Fruit fly (Drosophila melanogaster) whole organism: ENCODE measurements around the gene CG13021.

ENCODE experiments used
- CG8478 ChIP-seq: fragments of >200 bp; optimal IDR thresholded peaks from 2 replicates; lab custom pipeline; 2018; ENCODE audit warnings: inconsistent platforms
- Dll ChIP-seq: fragments of >200 bp; optimal IDR thresholded peaks from 2 replicates; lab custom pipeline; 2017
- EcR ChIP-seq, 2 experiments: fragments of >200 bp; optimal IDR thresholded peaks; 2 replicates each; lab custom pipeline; 2017; ENCODE audit warnings: missing biosample characterization in 2 of 2, missing genetic modification characterization in 2 of 2, missing genetic modification reagents in 2 of 2
- pan ChIP-seq: fragments of >200 bp; optimal IDR thresholded peaks from 2 replicates; lab custom pipeline; 2017
- psq ChIP-seq: fragments of >200 bp; optimal IDR thresholded peaks from 2 replicates; lab custom pipeline; 2017
- usp ChIP-seq: fragments of >200 bp; optimal IDR thresholded peaks from 2 replicates; lab custom pipeline; 2017; ENCODE audit warnings: missing biosample characterization, missing genetic modification characterization, mixed read lengths

CG13021 gene

DNA sequence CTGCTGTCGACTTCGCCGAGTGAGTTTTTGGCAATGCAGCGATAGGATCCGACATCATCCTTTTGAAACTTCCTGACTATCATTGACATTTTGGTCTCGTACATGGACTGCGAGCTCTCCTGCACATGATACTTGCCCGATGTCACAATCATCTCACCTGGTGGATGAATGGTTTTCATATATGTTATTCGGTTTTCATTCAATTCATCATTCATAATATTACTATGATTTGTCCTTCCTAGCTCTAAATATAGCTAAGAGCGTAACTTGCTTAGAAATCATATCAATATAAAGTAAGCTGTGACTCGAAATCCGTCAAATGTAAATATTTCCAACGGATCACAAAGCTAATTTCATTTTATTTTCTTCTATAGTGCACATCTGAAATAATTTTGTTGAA lies at the start of gene CG13021:
TSS of gene CG13021 (plus strand) at position 301 of the 400 bp plus-strand sequence.
- TF ChIP-seq pan (lab: Kevin White, UChicago) (no peak), usp (GFP tag; lab: Kevin White, UChicago) (no peak), EcR (GFP tag; optimal IDR thresholded peaks at IDR 0.05; lab: Kevin White, UChicago) (no peak), CG8478 (no peak), psq (lab: Kevin White, UChicago) (no peak)

DNA sequence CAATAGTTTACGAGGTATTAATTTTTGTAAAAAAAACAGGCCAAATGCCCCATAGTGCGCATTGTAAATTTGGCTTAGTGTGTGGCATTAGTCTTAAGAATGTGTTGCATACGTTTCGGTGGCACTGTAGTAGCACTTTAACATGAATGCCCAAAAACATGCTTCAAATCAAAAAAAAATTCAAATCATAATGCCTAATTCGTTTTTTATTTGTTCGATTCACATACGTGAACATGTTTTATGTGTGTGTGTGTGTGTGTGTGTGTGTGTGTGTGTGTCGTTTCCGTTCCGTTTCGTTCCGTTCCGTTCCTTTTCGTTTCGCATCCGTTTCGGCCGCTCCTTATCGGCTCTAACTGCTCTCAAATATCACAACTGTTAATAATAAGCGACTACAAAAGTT lies 48.6 kb upstream of the CG13021 start:
- no peak for TF ChIP-seq usp (GFP tag; lab: Kevin White, UChicago)
- no peak for TF ChIP-seq Dll (lab: Kevin White, UChicago)
- no peak for TF ChIP-seq EcR (GFP tag; optimal IDR thresholded peaks at IDR 0.05; lab: Kevin White, UChicago)
- no peak for TF ChIP-seq CG8478
- no peak for TF ChIP-seq pan (lab: Kevin White, UChicago)
- no peak for TF ChIP-seq psq (lab: Kevin White, UChicago)

DNA sequence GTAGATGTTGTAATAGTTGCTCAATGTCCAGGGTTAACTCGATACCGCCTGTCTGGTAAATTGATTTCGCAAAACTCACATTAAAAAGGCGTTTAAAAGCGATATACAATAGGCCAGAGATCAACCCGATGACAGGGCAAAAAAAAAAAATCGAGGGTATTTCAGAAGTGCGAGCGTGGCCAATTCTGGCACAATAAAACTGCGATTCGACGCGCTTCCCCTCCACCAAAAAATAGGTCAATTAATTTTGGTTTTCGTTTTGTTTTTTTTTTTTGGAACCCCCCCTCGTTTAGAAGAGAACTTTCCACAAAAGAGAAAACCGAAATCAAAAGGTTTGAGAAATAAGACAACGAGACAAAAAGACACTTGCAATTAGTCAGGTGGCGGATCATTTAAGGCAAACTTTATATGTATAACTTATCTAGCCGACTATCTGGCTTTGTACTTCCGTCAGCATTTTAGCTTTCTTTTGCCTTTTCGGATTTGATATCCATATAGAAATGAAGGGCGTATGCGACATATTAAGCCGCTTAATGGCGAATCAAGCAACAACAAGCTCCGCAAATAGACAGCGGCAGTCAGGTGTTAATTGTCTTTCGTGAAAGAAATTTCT lies 43.5 kb upstream of the CG13021 start:
- TF ChIP-seq CG8478 (no peak), EcR (GFP tag; optimal IDR thresholded peaks at IDR 0.05; lab: Kevin White, UChicago) (no peak), pan (lab: Kevin White, UChicago) (no peak), Dll (lab: Kevin White, UChicago) (no peak), psq (lab: Kevin White, UChicago) (no peak), usp (GFP tag; lab: Kevin White, UChicago) (no peak)

DNA sequence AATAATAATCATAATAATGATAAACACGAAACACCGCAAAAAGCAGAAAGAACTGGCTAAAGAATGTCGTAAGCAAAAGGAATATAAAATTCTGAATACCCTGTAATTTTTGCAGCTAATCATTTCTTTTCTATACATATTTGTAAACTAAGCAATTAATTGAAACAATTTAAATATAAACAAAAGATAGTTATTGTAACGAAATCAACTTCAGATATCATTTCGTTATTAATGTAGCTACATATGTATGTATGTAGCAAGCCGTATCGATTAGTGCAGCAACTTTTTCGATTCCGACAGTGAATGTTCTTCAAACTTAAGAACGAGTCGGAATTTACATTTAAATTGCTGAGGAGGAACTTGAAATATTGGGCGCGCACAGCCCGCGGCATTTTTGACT lies 40.5 kb upstream of the CG13021 start:
- TF ChIP-seq CG8478 (no peak), psq (lab: Kevin White, UChicago) (no peak), EcR (GFP tag; optimal IDR thresholded peaks at IDR 0.05; lab: Kevin White, UChicago) (no peak), Dll (lab: Kevin White, UChicago) (no peak), usp (GFP tag; lab: Kevin White, UChicago) (no peak), pan (lab: Kevin White, UChicago) (no peak)

DNA sequence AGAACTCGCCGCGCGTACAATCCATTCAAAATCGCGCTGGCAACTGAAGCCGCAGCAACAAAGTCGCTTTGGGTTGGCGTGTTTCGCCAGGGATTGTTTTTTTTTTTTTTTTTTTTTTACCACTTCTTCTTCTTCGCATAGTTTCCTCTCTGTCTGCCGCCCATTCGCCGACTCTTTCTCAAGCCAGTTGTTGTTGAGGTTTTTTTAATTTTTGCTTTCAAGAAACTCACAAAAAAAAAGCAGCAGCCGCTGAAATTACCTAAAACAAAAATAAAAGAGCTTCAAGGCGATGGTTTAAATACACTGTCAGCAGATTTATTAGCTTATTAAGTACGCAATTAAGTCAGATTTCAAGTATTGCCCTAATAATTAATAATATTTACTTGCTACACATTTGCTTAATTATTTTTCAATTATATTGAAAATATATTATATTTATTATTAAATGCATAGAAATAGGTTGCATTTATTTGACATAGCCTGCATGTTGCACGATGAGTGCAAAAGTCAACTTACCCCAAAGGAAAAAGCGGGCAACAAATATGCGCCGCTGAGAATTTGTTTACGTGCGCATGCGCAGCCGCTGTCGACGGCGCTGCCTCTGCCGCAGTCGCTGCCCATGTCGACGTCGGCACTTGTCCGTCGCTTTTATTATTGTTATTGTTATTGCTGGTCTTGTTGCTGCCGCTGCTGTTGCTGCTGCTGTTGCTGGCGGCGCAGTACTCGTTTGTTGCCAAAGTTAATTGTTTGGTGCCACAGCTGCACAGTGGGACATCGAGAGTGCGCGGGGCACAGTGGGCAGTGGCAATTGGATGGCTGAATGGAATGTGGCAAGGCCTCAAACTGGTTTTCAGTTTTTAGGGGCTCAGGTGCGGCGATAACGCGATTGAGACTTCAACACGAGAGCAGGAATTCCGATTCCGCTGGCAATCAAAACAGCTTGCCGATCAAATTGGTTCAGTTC lies 39.4 kb upstream of the CG13021 start, which contains the start of gene CG12206:
TSS of gene CG12206 (minus strand) at position 49 of the 964 bp plus-strand sequence.
- no peak for TF ChIP-seq CG8478
- TF ChIP-seq EcR (GFP tag; optimal IDR thresholded peaks at IDR 0.05; lab: Kevin White, UChicago), result no peak
- TF ChIP-seq Dll (lab: Kevin White, UChicago), result peak; percentile 42

DNA sequence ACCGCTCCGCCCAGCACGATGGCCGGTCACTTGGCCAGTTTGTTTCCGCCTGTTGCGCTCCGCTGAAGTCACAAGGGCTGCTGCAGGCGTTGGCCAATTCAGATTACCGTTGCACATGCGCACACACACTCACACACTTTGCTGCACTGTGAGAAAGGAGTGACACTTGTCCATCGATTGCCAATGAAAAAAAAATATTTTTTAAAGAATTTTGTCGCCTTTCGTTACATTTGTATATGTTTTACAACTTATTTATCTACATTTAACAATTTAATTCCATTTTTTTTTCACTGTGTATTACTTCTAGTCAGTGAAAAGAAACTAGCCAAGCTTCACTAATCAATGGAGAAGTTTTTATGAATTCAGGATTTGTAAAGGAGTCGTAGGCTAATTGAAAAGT lies 38.1 kb upstream of the CG13021 start:
- TF ChIP-seq Dll (lab: Kevin White, UChicago) (peak; percentile 67), usp (GFP tag; lab: Kevin White, UChicago) (no peak)

DNA sequence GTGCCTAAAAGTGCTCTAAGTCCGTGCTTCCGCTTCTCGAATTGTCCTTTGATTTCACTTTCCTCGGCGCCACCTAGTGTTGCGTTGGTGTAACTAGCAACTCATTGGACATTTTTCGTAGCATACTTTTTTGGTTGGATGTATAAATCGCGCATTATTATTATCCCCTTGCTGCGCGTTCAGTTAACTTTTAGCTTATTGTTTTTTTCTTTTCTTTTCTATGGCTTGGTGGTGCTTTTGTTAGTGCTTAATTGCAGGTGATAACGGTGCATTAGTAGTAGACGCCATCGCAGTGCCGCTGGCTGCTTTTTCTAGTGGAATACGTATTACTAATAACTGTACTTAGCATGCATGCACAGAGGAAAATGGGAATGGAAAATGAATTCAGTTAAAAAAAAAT lies 33.1 kb upstream of the CG13021 start:
- TF ChIP-seq Dll (lab: Kevin White, UChicago) (no peak), CG8478 (no peak), pan (lab: Kevin White, UChicago) (no peak), psq (lab: Kevin White, UChicago) (no peak), EcR (GFP tag; optimal IDR thresholded peaks at IDR 0.05; lab: Kevin White, UChicago) (no peak), usp (GFP tag; lab: Kevin White, UChicago) (no peak)

DNA sequence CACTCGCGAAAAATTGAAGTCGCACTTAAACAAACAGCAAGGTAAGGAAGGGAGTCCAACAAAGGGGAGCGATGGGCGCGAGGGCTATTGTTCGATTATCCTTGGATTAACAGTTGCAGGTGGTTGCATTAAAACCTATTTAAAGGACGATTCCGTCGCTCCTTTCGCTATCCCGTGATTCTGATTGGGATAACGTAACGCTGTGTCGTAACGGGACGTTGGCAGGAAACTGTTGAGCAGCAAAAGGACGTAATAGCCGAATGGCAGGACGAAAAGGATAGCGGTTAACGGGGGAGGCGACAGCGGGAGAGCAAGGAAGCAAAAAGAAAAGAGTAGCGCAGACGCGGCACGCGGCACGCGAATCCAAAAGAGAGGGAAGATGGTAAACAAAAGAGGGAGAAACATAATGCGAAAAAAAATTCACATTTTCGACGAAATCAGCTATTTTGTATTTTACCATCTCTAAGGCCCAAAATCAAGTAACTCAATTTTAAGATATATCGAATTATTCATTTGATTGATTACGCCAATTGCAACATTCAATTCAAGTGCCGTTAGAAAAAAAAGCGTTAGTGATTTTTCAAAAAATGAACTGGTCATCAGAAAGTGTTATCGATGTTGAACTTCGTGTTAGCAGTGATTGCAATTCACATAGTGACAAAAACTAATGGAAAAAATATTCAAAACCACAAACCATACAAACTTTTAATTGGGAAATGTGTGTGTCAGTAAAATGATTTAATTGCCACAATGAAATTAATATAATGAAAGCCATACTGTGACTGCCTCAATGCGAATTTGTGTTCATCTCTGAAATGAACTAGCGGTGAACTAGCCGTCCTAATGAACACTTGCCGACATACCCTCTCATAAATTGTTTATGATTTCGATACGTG lies 31.7 kb upstream of the CG13021 start, which contains the start of the genes CG10804 and CG10802:
TSS of gene CG10804 (minus strand) at position 204 of the 896 bp plus-strand sequence.
TSS of gene CG10802 (plus strand) at position 847 of the 896 bp plus-strand sequence.
- no peak for TF ChIP-seq psq (lab: Kevin White, UChicago)
- TF ChIP-seq CG8478, result no peak
- no peak for TF ChIP-seq usp (GFP tag; lab: Kevin White, UChicago)
- no peak for TF ChIP-seq pan (lab: Kevin White, UChicago)
- TF ChIP-seq Dll (lab: Kevin White, UChicago), result no peak
- no peak for TF ChIP-seq EcR (GFP tag; optimal IDR thresholded peaks at IDR 0.05; lab: Kevin White, UChicago)

DNA sequence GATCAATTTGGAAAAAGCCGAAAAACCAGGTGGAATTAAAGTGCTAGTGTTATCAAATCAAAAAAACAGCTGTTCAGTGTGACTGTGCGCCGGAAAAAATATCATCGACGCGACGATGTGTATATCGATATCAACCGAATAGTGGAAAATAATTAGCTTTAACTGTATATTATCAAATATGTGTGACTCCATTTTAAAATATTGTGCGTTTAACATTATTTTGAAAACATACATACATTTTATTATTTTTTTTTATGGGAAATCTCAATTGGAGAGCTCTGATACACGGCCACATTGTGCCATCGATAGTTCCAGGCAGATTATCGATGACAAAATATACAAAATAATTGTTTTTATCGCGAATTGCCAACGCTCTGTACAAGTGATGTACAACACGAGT lies 28.8 kb upstream of the CG13021 start, which contains the start of the genes CG14270 and CG10803:
TSS of gene CG14270 (minus strand) at position 75 of the 400 bp plus-strand sequence.
TSS of gene CG10803 (plus strand) at position 347 of the 400 bp plus-strand sequence.
- TF ChIP-seq psq (lab: Kevin White, UChicago) (no peak), pan (lab: Kevin White, UChicago) (no peak), usp (GFP tag; lab: Kevin White, UChicago) (no peak), CG8478 (no peak), Dll (lab: Kevin White, UChicago) (no peak), EcR (GFP tag; optimal IDR thresholded peaks at IDR 0.05; lab: Kevin White, UChicago) (no peak)

DNA sequence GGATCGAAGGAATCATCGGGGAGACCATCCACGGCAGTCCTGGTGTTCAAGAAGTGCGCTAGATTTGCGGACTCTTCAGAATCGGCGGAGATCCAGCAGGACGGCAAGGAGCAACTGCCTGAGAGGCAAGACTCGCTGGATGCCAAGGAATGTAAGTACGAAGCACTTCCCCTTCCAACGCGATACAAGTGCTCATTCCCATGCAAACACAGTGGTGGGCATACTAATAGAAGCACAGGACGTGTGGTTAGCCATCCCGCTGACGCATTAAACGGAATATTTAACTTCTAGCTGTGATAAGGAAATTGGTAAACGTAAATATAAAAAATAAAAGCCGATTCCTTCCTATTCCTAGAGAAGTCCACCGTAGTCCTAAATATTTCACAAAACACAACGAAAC lies 28.2 kb upstream of the CG13021 start:
- TF ChIP-seq Dll (lab: Kevin White, UChicago) (no peak), EcR (GFP tag; optimal IDR thresholded peaks at IDR 0.05; lab: Kevin White, UChicago) (no peak), psq (lab: Kevin White, UChicago) (no peak), pan (lab: Kevin White, UChicago) (no peak), usp (GFP tag; lab: Kevin White, UChicago) (no peak), CG8478 (no peak)
